Worm (Caenorhabditis elegans) whole organism, late embryonic: Measurements from ENCODE around the gene Y54F10BM.21.

Experiments used
- ama-1 ChIP-seq: fragments of 150-350 bp; optimal IDR thresholded peaks from 2 replicates; lab custom pipeline; 2014
- ceh-9 ChIP-seq: sonication (generic microtip); optimal IDR thresholded peaks from 2 replicates; lab custom pipeline; 2016; ENCODE audit warnings: mild to moderate bottlenecking, missing genetic modification characterization, inconsistent platforms, missing compliant biosample characterization
- dmd-4 ChIP-seq: sonication (generic microtip); optimal IDR thresholded peaks from 2 replicates; lab custom pipeline; 2016; ENCODE audit warnings: borderline replicate concordance, missing genetic modification characterization, missing compliant biosample characterization
- dve-1 ChIP-seq: sonication (generic microtip); optimal IDR thresholded peaks from 2 replicates; lab custom pipeline; 2017; ENCODE audit warnings: antibody characterized with exemption, mild to moderate bottlenecking, missing genetic modification characterization, missing compliant biosample characterization
- elt-4 ChIP-seq: sonication (generic microtip); optimal IDR thresholded peaks from 2 replicates; lab custom pipeline; 2016; ENCODE audit warnings: missing genetic modification characterization, missing compliant biosample characterization
- gmeb-2 ChIP-seq: sonication (generic microtip); optimal IDR thresholded peaks from 2 replicates; lab custom pipeline; 2016; ENCODE audit warnings: missing genetic modification characterization, inconsistent platforms, missing compliant biosample characterization
- hlh-30 ChIP-seq: sonication (generic microtip); optimal IDR thresholded peaks from 2 replicates; lab custom pipeline; 2017; ENCODE audit warnings: antibody characterized with exemption, missing genetic modification characterization, missing compliant biosample characterization; ENCODE audit not compliant: insufficient read depth
- nhr-11 ChIP-seq: fragments of 150-350 bp; optimal IDR thresholded peaks from 2 replicates; lab custom pipeline; 2014; ENCODE audit warnings: missing biosample characterization, missing genetic modification characterization
- rnt-1 ChIP-seq: sonication (generic microtip); optimal IDR thresholded peaks from 2 replicates; lab custom pipeline; 2016; ENCODE audit warnings: missing genetic modification characterization, missing compliant biosample characterization
- sdc-2 ChIP-seq: sonication (generic microtip); optimal IDR thresholded peaks from 2 replicates; lab custom pipeline; 2016; ENCODE audit warnings: missing genotype, missing genetic modification characterization, missing compliant biosample characterization
- sox-4 ChIP-seq: sonication (generic microtip); optimal IDR thresholded peaks from 2 replicates; lab custom pipeline; 2017; ENCODE audit warnings: mild to moderate bottlenecking, missing genetic modification characterization, inconsistent platforms, missing compliant biosample characterization
- tbx-2 ChIP-seq: sonication (generic microtip); optimal IDR thresholded peaks from 2 replicates; lab custom pipeline; 2016; ENCODE audit warnings: missing genetic modification characterization, missing compliant biosample characterization
- tbx-7 ChIP-seq: sonication (generic microtip); optimal IDR thresholded peaks from 2 replicates; lab custom pipeline; 2016; ENCODE audit warnings: missing genotype, missing genetic modification characterization, missing compliant biosample characterization
- unc-55 ChIP-seq: sonication (generic microtip); optimal IDR thresholded peaks from 2 replicates; lab custom pipeline; 2017; ENCODE audit warnings: missing biosample characterization, missing genetic modification reagents, missing genetic modification characterization

DNA sequence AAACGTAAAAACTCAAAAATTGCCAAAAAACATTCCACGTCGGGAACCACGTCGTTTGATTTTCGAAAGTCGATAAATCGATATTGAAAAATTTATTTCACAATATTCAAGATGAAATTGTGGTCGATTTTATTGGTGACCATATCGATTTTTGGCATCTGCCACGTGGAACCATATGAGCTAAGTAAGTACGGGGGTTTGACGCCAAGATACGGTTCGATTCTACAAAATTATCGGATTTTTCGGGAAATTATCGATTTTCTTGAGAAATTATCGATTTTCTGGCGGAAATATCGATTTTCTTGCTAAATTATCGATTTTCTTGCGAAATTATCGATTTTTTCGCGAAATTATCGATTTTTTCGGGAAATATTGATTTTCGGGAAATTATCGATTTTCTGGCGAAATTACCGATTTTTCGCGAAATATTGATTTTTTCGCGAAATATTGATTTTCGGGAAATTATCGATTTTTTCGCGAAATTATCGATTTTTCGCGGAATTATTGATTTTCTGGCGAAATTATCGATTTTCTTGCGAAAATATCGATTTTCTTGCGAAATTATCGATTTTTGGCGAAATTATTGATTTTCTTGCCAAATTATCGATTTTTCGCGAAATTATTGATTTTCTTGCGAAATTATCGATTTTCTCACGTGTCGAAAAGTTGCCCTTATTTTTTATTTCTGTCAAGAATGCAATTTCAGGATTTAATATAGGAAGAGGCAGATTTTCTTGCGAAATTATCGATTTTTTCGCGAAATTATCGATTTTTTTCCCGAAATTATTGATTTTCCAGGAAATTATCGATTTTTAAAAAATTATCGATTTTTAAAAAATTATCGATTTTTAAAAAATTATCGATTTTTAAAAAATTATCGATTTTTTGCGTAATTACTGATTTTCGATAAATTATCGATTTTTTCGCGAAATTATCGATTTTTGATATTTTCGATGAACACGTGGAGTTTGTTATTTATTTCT is 5.3 kb downstream of the Y54F10BM.21 start, which contains the start of gene Y54F10BM.3:
- TF ChIP-seq ceh-9 = no peak
- TF ChIP-seq gmeb-2 (tag; lab: Kevin White, UChicago) = no peak
- no peak for TF ChIP-seq tbx-2 (tag; lab: Kevin White, UChicago)
- TF ChIP-seq hlh-30 = no peak
- no peak for TF ChIP-seq ama-1 (lab: Kevin White, UChicago)
- TF ChIP-seq dve-1 (tag; lab: Kevin White, UChicago) = no peak
- TF ChIP-seq dmd-4 (tag; lab: Kevin White, UChicago) = no peak
- TF ChIP-seq unc-55 (GFP tag; lab: Kevin White, UChicago) = no peak
- no peak for TF ChIP-seq sdc-2 (tag; lab: Kevin White, UChicago)
- TF ChIP-seq rnt-1 (tag; lab: Kevin White, UChicago) = no peak
- no peak for TF ChIP-seq elt-4 (tag; lab: Kevin White, UChicago)
- TF ChIP-seq nhr-11 (tag; lab: Kevin White, UChicago) = no peak
- TF ChIP-seq sox-4 (tag; lab: Kevin White, UChicago) = no peak
- TF ChIP-seq tbx-7 (tag; lab: Kevin White, UChicago) = no peak
